Worm (Caenorhabditis elegans) whole organism, L2 larva: Measurements from ENCODE around the gene Y113G7A.14.
A peak's percentile ranks its signal among the peaks of the same experiment; 100 is the strongest.

Experiments used
- F13H6.1 ChIP-seq: sonication (generic microtip); optimal IDR thresholded peaks from 2 replicates; lab custom pipeline; 2016; ENCODE audit warnings: missing genetic modification characterization, missing compliant biosample characterization
- Y55F3AM.14 ChIP-seq: fragments of 200-800 bp; sonication (Bioruptor generic); optimal IDR thresholded peaks from 2 replicates; lab custom pipeline; 2018; ENCODE audit warnings: mild to moderate bottlenecking, missing genetic modification characterization, missing compliant biosample characterization
- alr-1 ChIP-seq: fragments of 150-350 bp; optimal IDR thresholded peaks from 2 replicates; lab custom pipeline; 2014; ENCODE audit warnings: missing biosample characterization, missing genetic modification characterization
- aly-2 ChIP-seq: fragments of 150-350 bp; optimal IDR thresholded peaks from 2 replicates; lab custom pipeline; 2014; ENCODE audit warnings: missing biosample characterization, missing genetic modification characterization
- ama-1 ChIP-seq: fragments of 150-350 bp; optimal IDR thresholded peaks from 2 replicates; lab custom pipeline; 2018; ENCODE audit warnings: inconsistent platforms
- ceh-82 ChIP-seq: fragments of 150-350 bp; optimal IDR thresholded peaks from 2 replicates; lab custom pipeline; 2014; ENCODE audit warnings: missing biosample characterization, missing genetic modification characterization
- crh-2 ChIP-seq: sonication (generic microtip); optimal IDR thresholded peaks from 2 replicates; lab custom pipeline; 2017; ENCODE audit warnings: missing biosample characterization, missing genetic modification characterization
- dmd-4 ChIP-seq: sonication (generic microtip); optimal IDR thresholded peaks from 2 replicates; lab custom pipeline; 2017; ENCODE audit warnings: missing biosample characterization, missing genetic modification characterization
- elt-1 ChIP-seq: fragments of 150-350 bp; optimal IDR thresholded peaks from 2 replicates; lab custom pipeline; 2014; ENCODE audit warnings: missing biosample characterization, missing genetic modification characterization
- fos-1 ChIP-seq: fragments of 150-350 bp; optimal IDR thresholded peaks from 2 replicates; lab custom pipeline; 2014; ENCODE audit warnings: missing biosample characterization, missing genetic modification characterization
- gmeb-1 ChIP-seq: fragments of 150-350 bp; optimal IDR thresholded peaks from 2 replicates; lab custom pipeline; 2014; ENCODE audit warnings: missing biosample characterization, missing genetic modification characterization
- lin-13 ChIP-seq: fragments of 150-350 bp; optimal IDR thresholded peaks from 2 replicates; lab custom pipeline; 2014; ENCODE audit warnings: missing biosample characterization, missing genetic modification reagents, missing genetic modification characterization
- lsy-2 ChIP-seq, 2 experiments: fragments of 150-350 bp in 1 of 2; sonication (generic microtip) in 1 of 2; optimal IDR thresholded peaks; 2 replicates each; lab custom pipeline; 2014 to 2017; ENCODE audit warnings: missing biosample characterization in 2 of 2, missing genetic modification characterization in 2 of 2
- mab-5 ChIP-seq: fragments of 150-350 bp; optimal IDR thresholded peaks from 2 replicates; lab custom pipeline; 2014; ENCODE audit warnings: missing biosample characterization, missing genetic modification characterization
- mdl-1 ChIP-seq, 2 experiments: fragments of 150-350 bp in 1 of 2; sonication (generic microtip) in 1 of 2; optimal IDR thresholded peaks; 2 replicates each; lab custom pipeline; 2017; ENCODE audit warnings: missing biosample characterization in 2 of 2, missing genetic modification characterization in 2 of 2
- nhr-10 ChIP-seq: sonication (generic microtip); optimal IDR thresholded peaks from 2 replicates; lab custom pipeline; 2017; ENCODE audit warnings: missing biosample characterization, missing genetic modification characterization
- nhr-12 ChIP-seq: fragments of 150-350 bp; optimal IDR thresholded peaks from 2 replicates; lab custom pipeline; 2014; ENCODE audit warnings: missing biosample characterization, missing genetic modification characterization
- nhr-129 ChIP-seq: fragments of 150-350 bp; optimal IDR thresholded peaks from 2 replicates; lab custom pipeline; 2014; ENCODE audit warnings: missing biosample characterization, missing genetic modification characterization
- nhr-23 ChIP-seq: fragments of 150-350 bp; optimal IDR thresholded peaks from 2 replicates; lab custom pipeline; 2014; ENCODE audit warnings: missing biosample characterization, missing genetic modification reagents, missing genetic modification characterization
- nhr-25 ChIP-seq: fragments of 150-350 bp; sonication (generic microtip); optimal IDR thresholded peaks from 3 replicates; lab custom pipeline; 2014; ENCODE audit warnings: missing biosample characterization, missing genetic modification characterization
- nhr-77 ChIP-seq: fragments of 150-350 bp; optimal IDR thresholded peaks from 2 replicates; lab custom pipeline; 2014; ENCODE audit warnings: missing biosample characterization, missing genetic modification characterization
- peb-1 ChIP-seq: fragments of 150-350 bp; optimal IDR thresholded peaks from 2 replicates; lab custom pipeline; 2014; ENCODE audit warnings: missing biosample characterization, missing genetic modification characterization
- skn-1 ChIP-seq: sonication (generic microtip); optimal IDR thresholded peaks from 2 replicates; lab custom pipeline; 2017; ENCODE audit warnings: missing biosample characterization, missing genetic modification characterization
- sma-3 ChIP-seq: sonication (generic microtip); optimal IDR thresholded peaks from 2 replicates; lab custom pipeline; 2016; ENCODE audit warnings: missing genetic modification reagents, missing genetic modification characterization, missing compliant biosample characterization
- sma-9 ChIP-seq, 2 experiments: fragments of 150-350 bp in 1 of 2; sonication (generic microtip) in 1 of 2; optimal IDR thresholded peaks; 2 replicates each; lab custom pipeline; 2014 to 2016; ENCODE audit warnings: missing genetic modification characterization in 2 of 2, mild to moderate bottlenecking in 1 of 2, missing biosample characterization in 1 of 2, missing compliant biosample characterization in 1 of 2, missing genetic modification reagents in 1 of 2, moderate library complexity in 1 of 2
- snpc-4 ChIP-seq: fragments of 150-350 bp; optimal IDR thresholded peaks from 2 replicates; lab custom pipeline; 2014; ENCODE audit warnings: missing biosample characterization, missing genetic modification characterization
- unc-55 ChIP-seq: fragments of 150-350 bp; sonication (generic microtip); optimal IDR thresholded peaks from 3 replicates; lab custom pipeline; 2014; ENCODE audit warnings: missing biosample characterization, missing genetic modification reagents, missing genetic modification characterization

The Y113G7A.14 gene

DNA sequence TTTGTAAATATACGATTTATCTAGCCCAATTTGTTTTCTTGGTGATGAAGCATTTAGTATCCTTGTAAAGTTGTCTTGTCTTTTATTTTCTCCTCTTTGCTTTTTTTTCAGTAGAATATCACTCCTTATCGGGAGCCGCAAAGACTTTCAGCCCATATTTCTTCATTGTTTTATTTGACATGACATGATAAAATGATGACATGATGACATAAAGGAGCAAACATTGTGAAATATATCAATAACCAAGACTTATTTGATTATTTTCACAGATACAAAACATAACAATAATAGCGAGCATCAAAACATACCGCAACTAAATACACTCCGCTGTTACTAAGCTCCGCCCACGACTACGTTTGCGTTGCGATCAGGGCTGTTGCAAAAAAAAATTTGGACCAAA is 27.6 kb upstream of the Y113G7A.14 start:
- TF ChIP-seq skn-1 (peak; percentile 86), mdl-1 (tag; optimal IDR thresholded peaks at IDR 0.05; lab: Kevin White, UChicago) (no peak), ceh-82 (tag; lab: Kevin White, UChicago) (no peak), fos-1 (tag; lab: Kevin White, UChicago) (peak; percentile 8)
- TF ChIP-seq, all 48 proteins: peak for 2

- peak in 1 of 2 experiments; percentile 35 for TF ChIP-seq lsy-2 (tag; optimal IDR thresholded peaks at IDR 0.05; lab: Kevin White, UChicago)
- no peak for TF ChIP-seq nhr-77
- TF ChIP-seq sma-9 (GFP tag; optimal IDR thresholded peaks at IDR 0.05; lab: Kevin White, UChicago): peak; percentile 66
- no peak for TF ChIP-seq sma-9 (tag; optimal IDR thresholded peaks at IDR 0.05; lab: Kevin White, UChicago)
- no peak for TF ChIP-seq elt-1 (tag; lab: Kevin White, UChicago)
- no peak for TF ChIP-seq nhr-23
- no peak for TF ChIP-seq peb-1 (tag; lab: Kevin White, UChicago)
- TF ChIP-seq gmeb-1 (tag; lab: Kevin White, UChicago): peak; percentile 63
- TF ChIP-seq nhr-10 (tag; lab: Kevin White, UChicago): peak; percentile 6
- peak; percentile 39 for TF ChIP-seq F13H6.1 (tag; lab: Kevin White, UChicago)
- TF ChIP-seq nhr-129: peak; percentile 43
- TF ChIP-seq snpc-4 (tag; lab: Kevin White, UChicago): no peak
- TF ChIP-seq dmd-4 (tag; lab: Kevin White, UChicago): no peak
- peak; percentile 69 for TF ChIP-seq fos-1 (tag; lab: Kevin White, UChicago)
- peak; percentile 65 for TF ChIP-seq sma-3 (GFP tag; lab: Kevin White, UChicago)
- peak; percentile 95 for TF ChIP-seq crh-2
- TF ChIP-seq mab-5 (tag; lab: Kevin White, UChicago): no peak
- TF ChIP-seq ama-1: peak; percentile 89
Observed at ce11 chrV:20164059-20164892, 26.0 kb upstream of the Y113G7A.14 start, which contains the start of gene F19B2.5. Gene F19B2.5, minus strand, starts transcription at chrV:20164165.

ce11 chrV:20163105-20163449 is 24.8 kb upstream of the Y113G7A.14 start:
- TF ChIP-seq ama-1 (peak; percentile 58), Y55F3AM.14 (GFP tag; lab: Kevin White, UChicago) (no peak)

- TF ChIP-seq sma-9 (GFP tag; optimal IDR thresholded peaks at IDR 0.05; lab: Kevin White, UChicago): peak; percentile 17
- TF ChIP-seq sma-9 (tag; optimal IDR thresholded peaks at IDR 0.05; lab: Kevin White, UChicago): no peak
- TF ChIP-seq lin-13 (GFP tag; lab: Kevin White, UChicago): peak; percentile 27
- peak; percentile 86 for TF ChIP-seq ama-1
- peak; percentile 73 for TF ChIP-seq gmeb-1 (tag; lab: Kevin White, UChicago)
- no peak for TF ChIP-seq unc-55
- no peak for TF ChIP-seq nhr-77
- peak; percentile 30 for TF ChIP-seq crh-2
- peak; percentile 23 for TF ChIP-seq fos-1 (tag; lab: Kevin White, UChicago)
Observed at ce11 chrV:20162290-20163104, 24.2 kb upstream of the Y113G7A.14 start.

DNA sequence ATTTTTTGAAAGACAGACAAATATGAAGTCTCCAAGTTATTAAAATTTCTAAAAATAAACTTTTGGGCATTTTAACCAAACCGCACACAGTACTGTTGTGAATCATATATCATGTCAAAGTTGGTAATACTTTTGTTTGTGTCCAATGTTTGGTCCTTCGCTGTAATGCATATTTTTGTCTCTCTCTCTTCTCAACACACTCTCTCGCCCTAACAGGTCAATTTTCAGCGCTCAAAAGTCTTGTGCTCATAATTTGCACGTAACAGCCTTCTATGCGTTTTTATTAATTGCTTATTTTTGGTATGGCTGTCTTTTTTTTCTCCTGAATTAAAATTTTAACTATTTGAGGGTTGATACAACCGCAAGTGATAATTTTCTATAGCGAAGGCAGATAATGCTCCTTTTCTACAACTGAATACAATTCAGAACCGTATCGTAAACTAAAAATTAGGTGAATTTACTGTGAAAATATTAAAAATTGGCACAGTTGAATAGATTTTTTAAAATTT is 23.6 kb upstream of the Y113G7A.14 start:
- no peak for TF ChIP-seq elt-1 (tag; lab: Kevin White, UChicago)
- TF ChIP-seq aly-2 (tag; lab: Kevin White, UChicago): no peak
- TF ChIP-seq ama-1: no peak
- TF ChIP-seq fos-1 (tag; lab: Kevin White, UChicago): no peak
- TF ChIP-seq alr-1 (tag; lab: Kevin White, UChicago): no peak

ce11 chrV:20158223-20158622 is 20.0 kb upstream of the Y113G7A.14 start, which contains the start of gene F19B2.6:
Gene F19B2.6, plus strand, starts transcription at chrV:20158523.
- TF ChIP-seq skn-1 (no peak), gmeb-1 (tag; lab: Kevin White, UChicago) (no peak), nhr-12 (tag; lab: Kevin White, UChicago) (no peak), elt-1 (tag; lab: Kevin White, UChicago) (no peak), nhr-25 (tag; lab: Kevin White, UChicago) (no peak), lsy-2 (tag; optimal IDR thresholded peaks at IDR 0.05; lab: Kevin White, UChicago) (no peak), sma-9 (GFP tag; optimal IDR thresholded peaks at IDR 0.05; lab: Kevin White, UChicago) (no peak), sma-9 (tag; optimal IDR thresholded peaks at IDR 0.05; lab: Kevin White, UChicago) (no peak)
- TF ChIP-seq, all 48 proteins: peak for 0
